Worm (Caenorhabditis elegans) whole organism, L1 larva: ENCODE results near the gene C15H9.2.

ENCODE experiments used
- C34B4.2 ChIP-seq: sonication (generic microtip); optimal IDR thresholded peaks from 2 replicates; lab custom pipeline; 2017; ENCODE audit warnings: mild to moderate bottlenecking, missing genetic modification characterization, missing compliant biosample characterization
- F16B12.6 ChIP-seq: fragments of 150-350 bp; optimal IDR thresholded peaks from 2 replicates; lab custom pipeline; 2014; ENCODE audit warnings: missing biosample characterization, missing genetic modification characterization
- aly-2 ChIP-seq: fragments of 150-350 bp; optimal IDR thresholded peaks from 2 replicates; lab custom pipeline; 2014; ENCODE audit warnings: missing biosample characterization, missing genetic modification characterization
- ceh-82 ChIP-seq, 3 experiments: fragments of 150-350 bp in 1 of 3; sonication (generic microtip) in 2 of 3; optimal IDR thresholded peaks; 2 replicates each; lab custom pipeline; 2014 to 2017; ENCODE audit warnings: missing biosample characterization in 3 of 3, missing genetic modification characterization in 3 of 3
- ceh-88 ChIP-seq: fragments of 200-800 bp; sonication (Bioruptor generic); IDR thresholded peaks from 2 replicates; pipeline ENCODE4 v1.3.6; 2022; ENCODE audit warnings: missing genetic modification characterization, missing compliant biosample characterization
- ceh-90 ChIP-seq: sonication (generic microtip); optimal IDR thresholded peaks from 2 replicates; lab custom pipeline; 2016; ENCODE audit warnings: missing genetic modification characterization, missing compliant biosample characterization
- dsc-1 ChIP-seq: sonication (generic microtip); optimal IDR thresholded peaks from 2 replicates; lab custom pipeline; 2016; ENCODE audit warnings: mild to moderate bottlenecking, missing genetic modification characterization, missing compliant biosample characterization
- efl-1 ChIP-seq, 4 experiments: fragments of 150-350 bp; optimal IDR thresholded peaks in 3 of 4; peaks in 1 of 4; 1 replicate in 1 of 4; 2 replicates in 3 of 4; lab custom pipeline; 2014; ENCODE audit warnings: missing biosample characterization in 2 of 4, missing genetic modification characterization in 2 of 4, missing genetic modification reagents in 2 of 4
- elt-2 ChIP-seq: sonication (generic microtip); optimal IDR thresholded peaks from 2 replicates; lab custom pipeline; 2016; ENCODE audit warnings: missing genetic modification characterization, mild to moderate bottlenecking, inconsistent platforms, missing compliant biosample characterization, missing genetic modification reagents
- elt-3 ChIP-seq, 6 experiments: fragments of 150-350 bp in 1 of 6; sonication (generic microtip); optimal IDR thresholded peaks; 2 replicates each; lab custom pipeline; 2017 to 2018; ENCODE audit warnings: missing biosample characterization in 6 of 6, missing genetic modification characterization in 6 of 6, inconsistent platforms in 1 of 6
- fkh-10 ChIP-seq: sonication (generic microtip); optimal IDR thresholded peaks from 2 replicates; lab custom pipeline; 2017; ENCODE audit warnings: missing biosample characterization, missing genetic modification reagents, missing genetic modification characterization
- fkh-8 ChIP-seq: sonication (generic microtip); optimal IDR thresholded peaks from 2 replicates; lab custom pipeline; 2016; ENCODE audit warnings: mild to moderate bottlenecking, missing genetic modification characterization, missing compliant biosample characterization
- fos-1 ChIP-seq: fragments of 150-350 bp; optimal IDR thresholded peaks from 2 replicates; lab custom pipeline; 2014; ENCODE audit warnings: missing biosample characterization, missing genetic modification characterization
- hlh-17 ChIP-seq: fragments of 200-800 bp; sonication (Bioruptor generic); optimal IDR thresholded peaks from 2 replicates; lab custom pipeline; 2018; ENCODE audit warnings: missing genetic modification characterization, mild to moderate bottlenecking, missing compliant biosample characterization, moderate library complexity, borderline replicate concordance
- hlh-4 ChIP-seq: sonication (generic microtip); optimal IDR thresholded peaks from 2 replicates; lab custom pipeline; 2016; ENCODE audit warnings: mild to moderate bottlenecking, missing genetic modification characterization, missing compliant biosample characterization
- lin-14 ChIP-seq: fragments of 200-800 bp; sonication (Bioruptor generic); optimal IDR thresholded peaks from 2 replicates; lab custom pipeline; 2018; ENCODE audit warnings: mild to moderate bottlenecking, missing genetic modification characterization, moderate library complexity, missing compliant biosample characterization
- lin-35 ChIP-seq, 2 experiments: fragments of 150-350 bp; optimal IDR thresholded peaks; 2 replicates each; lab custom pipeline; 2014; ENCODE audit warnings: missing biosample characterization in 2 of 2, missing genetic modification characterization in 2 of 2, missing genetic modification reagents in 2 of 2
- lin-39 ChIP-seq: fragments of 150-350 bp; optimal IDR thresholded peaks from 2 replicates; lab custom pipeline; 2014; ENCODE audit warnings: missing biosample characterization, missing genetic modification reagents, missing genetic modification characterization
- lsy-2 ChIP-seq, 2 experiments: fragments of 150-350 bp; optimal IDR thresholded peaks; 2 replicates each; lab custom pipeline; 2014; ENCODE audit warnings: missing biosample characterization in 2 of 2, missing genetic modification characterization in 2 of 2
- mab-9 ChIP-seq: fragments of 200-800 bp; sonication (Bioruptor generic); IDR thresholded peaks from 2 replicates; pipeline ENCODE4 v1.3.6; 2022; ENCODE audit warnings: missing genetic modification reagents, missing genetic modification characterization, missing compliant biosample characterization
- nhr-11 ChIP-seq: fragments of 150-350 bp; optimal IDR thresholded peaks from 2 replicates; lab custom pipeline; 2014; ENCODE audit warnings: missing biosample characterization, missing genetic modification characterization
- nhr-19 ChIP-seq: fragments of 200-800 bp; sonication (Bioruptor generic); conservative IDR thresholded peaks from 2 replicates; pipeline ENCODE4 v1.3.6; 2022; ENCODE audit warnings: missing genetic modification characterization, missing compliant biosample characterization
- nhr-20 ChIP-seq: sonication (generic microtip); optimal IDR thresholded peaks from 2 replicates; lab custom pipeline; 2016; ENCODE audit warnings: mild to moderate bottlenecking, missing genetic modification characterization, missing compliant biosample characterization
- nhr-47 ChIP-seq: sonication (generic microtip); optimal IDR thresholded peaks from 2 replicates; lab custom pipeline; 2016; ENCODE audit warnings: mild to moderate bottlenecking, missing genetic modification characterization, moderate library complexity, missing compliant biosample characterization
- nhr-71 ChIP-seq: sonication (generic microtip); optimal IDR thresholded peaks from 2 replicates; lab custom pipeline; 2016; ENCODE audit warnings: mild to moderate bottlenecking, missing genetic modification characterization, moderate library complexity, missing compliant biosample characterization
- nhr-77 ChIP-seq: fragments of 150-350 bp; optimal IDR thresholded peaks from 2 replicates; lab custom pipeline; 2014; ENCODE audit warnings: missing biosample characterization, missing genetic modification characterization
- nhr-85 ChIP-seq: sonication (generic microtip); peaks from one replicate; lab custom pipeline; 2016; ENCODE audit warnings: missing genetic modification characterization, inconsistent platforms, missing compliant biosample characterization
- pag-3 ChIP-seq: sonication (generic microtip); optimal IDR thresholded peaks from 2 replicates; lab custom pipeline; 2017; ENCODE audit warnings: missing genetic modification characterization, mild to moderate bottlenecking, missing compliant biosample characterization, antibody characterized with exemption, borderline replicate concordance; ENCODE audit not compliant: insufficient read depth
- sptf-1 ChIP-seq: fragments of 150-350 bp; optimal IDR thresholded peaks from 2 replicates; lab custom pipeline; 2014; ENCODE audit warnings: missing biosample characterization, missing genetic modification characterization
- swsn-7 ChIP-seq: sonication (generic microtip); optimal IDR thresholded peaks from 2 replicates; lab custom pipeline; 2016; ENCODE audit warnings: missing genetic modification characterization, missing compliant biosample characterization
- tbx-2 ChIP-seq: sonication (generic microtip); optimal IDR thresholded peaks from 2 replicates; lab custom pipeline; 2016; ENCODE audit warnings: missing genetic modification characterization, missing compliant biosample characterization
- tlp-1 ChIP-seq: fragments of 150-350 bp; optimal IDR thresholded peaks from 2 replicates; lab custom pipeline; 2014; ENCODE audit warnings: missing biosample characterization, missing genetic modification characterization
- unc-98 ChIP-seq: fragments of 200-800 bp; sonication (Bioruptor generic); IDR thresholded peaks from 2 replicates; pipeline ENCODE4 v1.3.6; 2022; ENCODE audit warnings: missing genetic modification characterization, missing compliant biosample characterization
- xbp-1 ChIP-seq: sonication (generic microtip); optimal IDR thresholded peaks from 2 replicates; lab custom pipeline; 2016; ENCODE audit warnings: missing genetic modification characterization, missing compliant biosample characterization
- zip-4 ChIP-seq: fragments of 200-800 bp; sonication (Bioruptor generic); optimal IDR thresholded peaks from 2 replicates; lab custom pipeline; 2018; ENCODE audit warnings: mild to moderate bottlenecking, missing genetic modification characterization, moderate library complexity, missing compliant biosample characterization
- ztf-4 ChIP-seq: fragments of 150-350 bp; optimal IDR thresholded peaks from 2 replicates; lab custom pipeline; 2014; ENCODE audit warnings: missing biosample characterization, missing genetic modification characterization

C15H9.2 gene

DNA sequence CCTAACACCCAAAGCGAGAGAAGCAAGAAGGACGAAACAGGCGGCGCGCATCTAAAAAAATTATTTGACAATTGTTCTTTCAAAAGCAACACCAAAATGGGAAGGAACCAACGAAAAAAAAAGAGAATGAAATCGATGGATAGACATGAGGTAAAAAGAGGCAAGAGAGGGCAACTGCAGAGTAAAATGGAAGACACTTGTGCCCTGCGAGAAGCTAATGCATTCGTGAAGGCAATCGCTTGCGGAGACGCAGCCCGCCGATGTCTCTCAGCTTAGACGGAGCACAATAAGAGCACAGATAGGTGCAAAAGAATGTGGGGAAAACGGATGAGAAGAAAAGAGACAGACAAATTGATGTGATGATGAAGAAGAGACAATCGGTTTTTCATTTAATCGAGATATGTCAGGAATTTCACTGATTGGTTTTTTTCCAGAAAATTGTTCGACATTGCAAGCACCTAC, 9.9 kb downstream of the C15H9.2 start, which contains the start of gene C15H9.9 (continued):
- TF ChIP-seq fkh-8 (tag; lab: Kevin White, UChicago): peak; percentile 12
- TF ChIP-seq tbx-2: peak; percentile 47
- TF ChIP-seq tlp-1: no peak
- TF ChIP-seq sptf-1 (tag; lab: Kevin White, UChicago): no peak
- TF ChIP-seq swsn-7 (tag; lab: Kevin White, UChicago): peak; percentile 25
- peak; percentile 57 for TF ChIP-seq dsc-1 (tag; lab: Kevin White, UChicago)
- TF ChIP-seq ceh-82 (tag; optimal IDR thresholded peaks at IDR 0.05; lab: Kevin White, UChicago): peak in 2 of 3 experiments; percentile 25 to 26
- TF ChIP-seq nhr-47 (tag; lab: Kevin White, UChicago): peak; percentile 15
- no peak for TF ChIP-seq hlh-4
- peak; percentile 5 for TF ChIP-seq xbp-1 (tag; lab: Kevin White, UChicago)
- TF ChIP-seq nhr-11: no peak
- peak in 1 of 2 experiments; percentile 30 for TF ChIP-seq lsy-2 (tag; optimal IDR thresholded peaks at IDR 0.05; lab: Kevin White, UChicago)
- TF ChIP-seq ceh-90: no peak
- no peak for TF ChIP-seq aly-2
- no peak for TF ChIP-seq ztf-4 (tag; lab: Kevin White, UChicago)
- no peak for TF ChIP-seq ceh-88
- no peak for TF ChIP-seq pag-3

DNA sequence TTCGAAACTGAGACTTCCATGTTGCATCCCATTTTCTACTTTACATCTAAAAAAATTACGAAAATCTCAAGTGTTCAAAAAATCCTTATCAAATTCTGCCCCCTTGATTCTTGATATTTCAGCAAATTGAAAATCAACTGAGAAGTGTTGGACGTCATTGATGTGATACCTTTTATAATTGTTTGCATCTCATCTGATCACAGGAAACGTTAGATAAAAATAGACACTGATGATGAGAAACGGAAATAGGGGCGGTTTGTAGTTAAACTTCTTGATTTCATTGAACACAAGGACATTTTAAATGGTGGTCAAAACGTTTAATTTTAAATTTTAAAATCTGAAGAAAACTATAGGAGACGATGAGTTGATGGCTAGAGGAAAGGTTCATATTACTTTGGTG, 10.4 kb downstream of the C15H9.2 start:
- TF ChIP-seq ceh-90 (no peak), unc-98 (GFP tag; lab: Robert Waterston, UW) (no peak), nhr-85 (tag; lab: Kevin White, UChicago) (peak; percentile 59), hlh-17 (no peak), elt-3 (tag; optimal IDR thresholded peaks at IDR 0.05; lab: Kevin White, UChicago) (peak in 2 of 6 experiments; percentile 7 to 52)

DNA sequence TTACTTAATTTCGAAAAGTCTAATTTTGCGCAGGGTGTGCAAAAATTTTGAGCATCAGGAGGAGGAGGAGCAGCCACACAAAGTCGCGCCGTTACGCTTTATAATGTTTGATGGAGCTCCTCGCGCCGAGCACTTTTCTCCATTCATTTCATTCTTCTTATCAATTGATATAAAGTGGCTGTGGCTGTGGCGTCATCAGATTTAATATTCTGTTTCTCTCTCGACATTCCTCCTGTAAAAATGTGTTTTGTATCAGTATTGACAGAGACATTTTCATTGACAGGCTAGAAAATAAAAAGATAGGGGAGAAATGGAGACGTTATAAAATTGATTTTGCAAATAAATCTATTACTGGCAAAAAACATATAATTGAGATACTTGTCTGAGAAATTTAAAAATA, 11.0 kb downstream of the C15H9.2 start:
- TF ChIP-seq lin-14 (GFP tag; lab: Kevin White, UChicago) (peak; percentile 2), fos-1 (no peak), ceh-88 (no peak), F16B12.6 (tag; lab: Kevin White, UChicago) (no peak), zip-4 (GFP tag; lab: Kevin White, UChicago) (no peak), lin-39 (tag; lab: Kevin White, UChicago) (no peak), mab-9 (GFP tag; lab: Robert Waterston, UW) (no peak), C34B4.2 (no peak), nhr-20 (tag; lab: Kevin White, UChicago) (peak; percentile 1), nhr-77 (tag; lab: Kevin White, UChicago) (peak; percentile 42), nhr-71 (tag; lab: Kevin White, UChicago) (peak; percentile 15), elt-2 (peak; percentile 53), efl-1 (optimal IDR thresholded peaks at IDR 0.05; lab: Kevin White, UChicago) (no peak), efl-1 (GFP tag; optimal IDR thresholded peaks at IDR 0.05 in 1 of 2; lab: Kevin White, UChicago) (peak in 1 of 2 experiments; percentile 27), lin-35 (GFP tag; optimal IDR thresholded peaks at IDR 0.05; lab: Kevin White, UChicago) (peak in 1 of 2 experiments; percentile 19)

DNA sequence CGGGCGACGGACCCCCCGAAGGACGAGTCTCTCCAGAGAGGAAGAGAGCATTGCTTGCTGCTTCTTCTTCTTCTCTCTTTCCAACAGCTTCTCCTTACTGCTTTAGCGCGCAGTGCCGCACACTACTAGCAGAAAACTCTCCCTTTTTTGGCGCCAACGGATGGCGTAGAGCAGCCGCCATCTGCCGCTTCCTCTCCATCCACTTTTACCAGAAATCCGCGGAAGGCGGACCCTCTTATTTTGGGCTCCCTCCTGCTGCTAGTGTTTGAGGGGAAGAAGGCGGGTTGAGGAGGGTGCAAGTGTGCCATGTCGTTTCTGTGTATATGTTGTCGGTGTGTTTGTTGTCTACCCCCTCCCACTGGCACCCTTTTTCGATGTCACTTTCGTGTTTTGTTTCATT, 16.1 kb downstream of the C15H9.2 start:
- TF ChIP-seq lin-14 (GFP tag; lab: Kevin White, UChicago) (peak; percentile 67), nhr-71 (tag; lab: Kevin White, UChicago) (peak; percentile 13), nhr-19 (GFP tag; lab: Robert Waterston, UW) (no peak), fkh-10 (GFP tag; lab: Kevin White, UChicago) (peak; percentile 33), xbp-1 (tag; lab: Kevin White, UChicago) (peak; percentile 6), mab-9 (GFP tag; lab: Robert Waterston, UW) (0 out of 2 replicates have a peak, but pooled peaks have one; percentile 26)
